Worm (Caenorhabditis elegans) whole organism, L1 larva: Measurements from ENCODE around the gene spl-3.
"Not testable (repeated sequence)": the region's sequence is repeated elsewhere in the genome, so short reads cannot be mapped to it uniquely, and the experiment has no call there.

ENCODE experiments used
- C16A3.4 ChIP-seq: fragments of 150-350 bp; optimal IDR thresholded peaks from 2 replicates; lab custom pipeline; 2014; ENCODE audit warnings: missing biosample characterization, missing genetic modification characterization
- aha-1 ChIP-seq: fragments of 150-350 bp; optimal IDR thresholded peaks from 2 replicates; lab custom pipeline; 2014; ENCODE audit warnings: missing biosample characterization, missing genetic modification characterization
- ceh-8 ChIP-seq: fragments of 200-800 bp; sonication (Bioruptor generic); optimal IDR thresholded peaks from 2 replicates; lab custom pipeline; 2018; ENCODE audit warnings: mild to moderate bottlenecking, missing genetic modification characterization, moderate library complexity, missing compliant biosample characterization
- ceh-88 ChIP-seq: fragments of 200-800 bp; sonication (Bioruptor generic); IDR thresholded peaks from 2 replicates; pipeline ENCODE4 v1.3.6; 2022; ENCODE audit warnings: missing genetic modification characterization, missing compliant biosample characterization
- egl-13 ChIP-seq: sonication (generic microtip); optimal IDR thresholded peaks from 2 replicates; lab custom pipeline; 2016; ENCODE audit warnings: missing genotype, missing genetic modification reagents, missing genetic modification characterization, missing compliant biosample characterization
- egl-27 ChIP-seq, 2 experiments: fragments of 150-350 bp in 1 of 2; sonication (generic microtip); optimal IDR thresholded peaks; 3 replicates each; lab custom pipeline; 2017 to 2018; ENCODE audit warnings: missing biosample characterization in 2 of 2, missing genetic modification characterization in 2 of 2, missing genetic modification reagents in 2 of 2
- elt-3 ChIP-seq, 6 experiments: fragments of 150-350 bp in 1 of 6; sonication (generic microtip); optimal IDR thresholded peaks; 2 replicates each; lab custom pipeline; 2017 to 2018; ENCODE audit warnings: missing biosample characterization in 6 of 6, missing genetic modification characterization in 6 of 6, inconsistent platforms in 1 of 6
- fkh-8 ChIP-seq: sonication (generic microtip); optimal IDR thresholded peaks from 2 replicates; lab custom pipeline; 2016; ENCODE audit warnings: mild to moderate bottlenecking, missing genetic modification characterization, missing compliant biosample characterization
- fos-1 ChIP-seq: fragments of 150-350 bp; optimal IDR thresholded peaks from 2 replicates; lab custom pipeline; 2014; ENCODE audit warnings: missing biosample characterization, missing genetic modification characterization
- hlh-4 ChIP-seq: sonication (generic microtip); optimal IDR thresholded peaks from 2 replicates; lab custom pipeline; 2016; ENCODE audit warnings: mild to moderate bottlenecking, missing genetic modification characterization, missing compliant biosample characterization
- isw-1 ChIP-seq: fragments of 200-800 bp; sonication (Bioruptor generic); IDR thresholded peaks from 2 replicates; pipeline ENCODE4 v1.3.6; 2022; ENCODE audit warnings: missing genetic modification characterization, missing compliant biosample characterization
- lin-13 ChIP-seq: fragments of 150-350 bp; optimal IDR thresholded peaks from 2 replicates; lab custom pipeline; 2014; ENCODE audit warnings: missing biosample characterization, missing genetic modification reagents, missing genetic modification characterization
- lin-14 ChIP-seq: fragments of 200-800 bp; sonication (Bioruptor generic); optimal IDR thresholded peaks from 2 replicates; lab custom pipeline; 2018; ENCODE audit warnings: mild to moderate bottlenecking, missing genetic modification characterization, moderate library complexity, missing compliant biosample characterization
- lin-39 ChIP-seq: fragments of 150-350 bp; optimal IDR thresholded peaks from 2 replicates; lab custom pipeline; 2014; ENCODE audit warnings: missing biosample characterization, missing genetic modification reagents, missing genetic modification characterization
- lir-3 ChIP-seq: sonication (generic microtip); optimal IDR thresholded peaks from 2 replicates; lab custom pipeline; 2016; ENCODE audit warnings: mild to moderate bottlenecking, missing genetic modification characterization, moderate library complexity, missing compliant biosample characterization; ENCODE audit not compliant: poor library complexity
- lsy-2 ChIP-seq, 2 experiments: fragments of 150-350 bp; optimal IDR thresholded peaks; 2 replicates each; lab custom pipeline; 2014; ENCODE audit warnings: missing biosample characterization in 2 of 2, missing genetic modification characterization in 2 of 2
- mef-2 ChIP-seq: fragments of 150-350 bp; optimal IDR thresholded peaks from 2 replicates; lab custom pipeline; 2014; ENCODE audit warnings: missing biosample characterization, missing genetic modification characterization
- mep-1 ChIP-seq: fragments of 150-350 bp; optimal IDR thresholded peaks from 2 replicates; lab custom pipeline; 2014; ENCODE audit warnings: missing biosample characterization, missing genetic modification characterization
- nhr-11 ChIP-seq: fragments of 150-350 bp; optimal IDR thresholded peaks from 2 replicates; lab custom pipeline; 2014; ENCODE audit warnings: missing biosample characterization, missing genetic modification characterization
- nhr-12 ChIP-seq: sonication (generic microtip); optimal IDR thresholded peaks from 2 replicates; lab custom pipeline; 2017; ENCODE audit warnings: missing biosample characterization, missing genetic modification characterization
- nhr-20 ChIP-seq: sonication (generic microtip); optimal IDR thresholded peaks from 2 replicates; lab custom pipeline; 2016; ENCODE audit warnings: mild to moderate bottlenecking, missing genetic modification characterization, missing compliant biosample characterization
- nhr-28 ChIP-seq: fragments of 150-350 bp; optimal IDR thresholded peaks from 2 replicates; lab custom pipeline; 2014; ENCODE audit warnings: missing biosample characterization, missing genetic modification characterization
- nhr-76 ChIP-seq: sonication (generic microtip); optimal IDR thresholded peaks from 2 replicates; lab custom pipeline; 2017; ENCODE audit warnings: missing biosample characterization, missing genetic modification characterization
- nhr-84 ChIP-seq: sonication (generic microtip); optimal IDR thresholded peaks from 2 replicates; lab custom pipeline; 2017; ENCODE audit warnings: missing biosample characterization, missing genetic modification characterization
- nhr-85 ChIP-seq: sonication (generic microtip); peaks from one replicate; lab custom pipeline; 2016; ENCODE audit warnings: missing genetic modification characterization, inconsistent platforms, missing compliant biosample characterization
- nhr-90 ChIP-seq: sonication (generic microtip); optimal IDR thresholded peaks from 2 replicates; lab custom pipeline; 2016; ENCODE audit warnings: mild to moderate bottlenecking, missing genetic modification characterization, missing compliant biosample characterization; ENCODE audit not compliant: poor library complexity
- pqm-1 ChIP-seq: sonication (generic microtip); optimal IDR thresholded peaks from 3 replicates; lab custom pipeline; 2017; ENCODE audit warnings: missing biosample characterization, missing genetic modification characterization
- skn-1 ChIP-seq: fragments of 150-350 bp; optimal IDR thresholded peaks from 2 replicates; lab custom pipeline; 2014; ENCODE audit warnings: missing biosample characterization, missing genetic modification characterization
- snpc-4 ChIP-seq: fragments of 150-350 bp; optimal IDR thresholded peaks from 2 replicates; lab custom pipeline; 2014; ENCODE audit warnings: missing biosample characterization, missing genetic modification characterization
- snu-23 ChIP-seq: sonication (generic microtip); optimal IDR thresholded peaks from 2 replicates; lab custom pipeline; 2016; ENCODE audit warnings: missing genetic modification characterization, missing compliant biosample characterization
- vab-15 ChIP-seq: sonication (generic microtip); optimal IDR thresholded peaks from 2 replicates; lab custom pipeline; 2017; ENCODE audit warnings: missing genotype, mild to moderate bottlenecking, missing genetic modification characterization, missing compliant biosample characterization

Gene spl-3

ce11 chrIV:1177683-1178082, 15.2 kb upstream of the spl-3 start, which contains the start of gene Y104H12D.2 (continued):
- no peak for TF ChIP-seq nhr-12
- TF ChIP-seq nhr-76 (tag; lab: Kevin White, UChicago), result no peak

ce11 chrIV:1182292-1182691, 10.6 kb upstream of the spl-3 start, which contains the start of gene rmif-2:
TSS of gene rmif-2 (plus strand) at chrIV:1182592.
- TF ChIP-seq nhr-28 (tag; lab: Kevin White, UChicago); isw-1 (GFP tag; lab: Robert Waterston, UW); hlh-4 (tag; lab: Kevin White, UChicago): not testable (repeated sequence)

- TF ChIP-seq elt-3 (tag; optimal IDR thresholded peaks at IDR 0.05; lab: Kevin White, UChicago); fos-1; snpc-4 (tag; lab: Kevin White, UChicago): not testable (repeated sequence)
Observed at ce11 chrIV:1187502-1187901, 5.4 kb upstream of the spl-3 start, which contains the start of gene mdt-20. TSS of gene mdt-20 (plus strand) at chrIV:1187802.

ce11 chrIV:1199501-1199900, 6.6 kb downstream of the spl-3 start:
- TF ChIP-seq egl-13 (no peak), mep-1 (no peak), nhr-28 (tag; lab: Kevin White, UChicago) (no peak), snpc-4 (tag; lab: Kevin White, UChicago) (no peak), nhr-85 (no peak), nhr-90 (tag; lab: Kevin White, UChicago) (no peak), aha-1 (tag; lab: Kevin White, UChicago) (no peak), lsy-2 (tag; optimal IDR thresholded peaks at IDR 0.05; lab: Kevin White, UChicago) (no peak), nhr-84 (tag; lab: Kevin White, UChicago) (no peak), snu-23 (no peak), ceh-88 (GFP tag; lab: Robert Waterston, UW) (no peak), nhr-11 (tag; lab: Kevin White, UChicago) (no peak), nhr-12 (no peak), lin-14 (GFP tag; lab: Kevin White, UChicago) (no peak)

ce11 chrIV:1204870-1205269, 12.0 kb downstream of the spl-3 start, which contains the start of gene dsl-2:
TSS of gene dsl-2 (minus strand) at chrIV:1204970.
- TF ChIP-seq skn-1 (no peak), lir-3 (tag; lab: Kevin White, UChicago) (no peak), nhr-85 (peak; percentile 6)
- TF ChIP-seq, all 84 proteins: peak for 1

ce11 chrIV:1207980-1208379, 15.1 kb downstream of the spl-3 start, which contains the start of gene dsl-1:
TSS of gene dsl-1 (minus strand) at chrIV:1208080.
- no peak for TF ChIP-seq vab-15 (tag; lab: Kevin White, UChicago)
- TF ChIP-seq pqm-1 (tag; lab: Kevin White, UChicago), result no peak
- no peak for TF ChIP-seq nhr-28 (tag; lab: Kevin White, UChicago)
- TF ChIP-seq nhr-20 (tag; lab: Kevin White, UChicago), result no peak
- no peak for TF ChIP-seq lin-14 (GFP tag; lab: Kevin White, UChicago)
- TF ChIP-seq mef-2 (tag; lab: Kevin White, UChicago), result no peak
- no peak for TF ChIP-seq C16A3.4 (tag; lab: Kevin White, UChicago)
- no peak for TF ChIP-seq lin-13 (GFP tag; lab: Kevin White, UChicago)
- no peak for TF ChIP-seq egl-27 (tag; optimal IDR thresholded peaks at IDR 0.05; lab: Kevin White, UChicago)
- TF ChIP-seq ceh-8, result no peak
- no peak for TF ChIP-seq lin-39 (tag; lab: Kevin White, UChicago)
- no peak for TF ChIP-seq fkh-8 (tag; lab: Kevin White, UChicago)
- TF ChIP-seq skn-1, result no peak
- TF ChIP-seq, all 84 proteins: peak for 0
